Worm (Caenorhabditis elegans) whole organism, L4 larva: Measurements from ENCODE around the gene srt-43.

Experiments used
- D1046.2 ChIP-seq: fragments of 200-800 bp; sonication (Bioruptor generic); IDR thresholded peaks from 2 replicates; pipeline ENCODE4 v1.3.6; 2022; ENCODE audit warnings: missing genetic modification characterization, missing compliant biosample characterization
- F26F4.8 ChIP-seq: fragments of 200-800 bp; sonication (Bioruptor generic); conservative IDR thresholded peaks from 2 replicates; pipeline ENCODE4 v1.3.6; 2022; ENCODE audit warnings: missing genetic modification characterization, missing compliant biosample characterization
- F37D6.2 ChIP-seq: sonication (generic microtip); optimal IDR thresholded peaks from 2 replicates; lab custom pipeline; 2016; ENCODE audit warnings: mild to moderate bottlenecking, missing genetic modification characterization, missing compliant biosample characterization
- F44E2.7 ChIP-seq: fragments of 200-800 bp; sonication (Bioruptor generic); IDR thresholded peaks from 2 replicates; pipeline ENCODE4 v2.1.2; 2022; ENCODE audit warnings: missing genetic modification characterization, missing compliant biosample characterization
- R02D3.7 ChIP-seq: fragments of 150-350 bp; sonication (generic microtip); optimal IDR thresholded peaks from 3 replicates; lab custom pipeline; 2014; ENCODE audit warnings: missing biosample characterization, missing genetic modification characterization
- T20F7.1 ChIP-seq: fragments of 200-800 bp; sonication (Bioruptor generic); optimal IDR thresholded peaks from 2 replicates; lab custom pipeline; 2018; ENCODE audit warnings: mild to moderate bottlenecking, missing genetic modification characterization, missing compliant biosample characterization
- T26A8.4 ChIP-seq: fragments of 200-800 bp; sonication (Bioruptor generic); IDR thresholded peaks from 2 replicates; pipeline ENCODE4 v1.3.6; 2022; ENCODE audit warnings: missing genetic modification characterization, missing compliant biosample characterization
- Y5F2A.4 ChIP-seq: fragments of 200-800 bp; sonication (Bioruptor generic); optimal IDR thresholded peaks from 2 replicates; lab custom pipeline; 2018; ENCODE audit warnings: mild to moderate bottlenecking, missing genetic modification characterization, missing compliant biosample characterization
- Y75B8A.6 ChIP-seq: fragments of 200-800 bp; sonication (Bioruptor generic); IDR thresholded peaks from 2 replicates; pipeline ENCODE4 v1.3.6; 2022; ENCODE audit warnings: missing genetic modification reagents, missing genetic modification characterization, missing compliant biosample characterization
- ZK337.2 ChIP-seq: fragments of 200-800 bp; sonication (Bioruptor generic); IDR thresholded peaks from 2 replicates; pipeline ENCODE4 v1.3.6; 2022; ENCODE audit warnings: missing genetic modification reagents, missing genetic modification characterization, missing compliant biosample characterization
- ama-1 ChIP-seq: fragments of 150-350 bp; optimal IDR thresholded peaks from 2 replicates; lab custom pipeline; 2014; ENCODE audit warnings: inconsistent platforms, mixed read lengths
- ceh-20 ChIP-seq: fragments of 200-800 bp; sonication (Bioruptor generic); IDR thresholded peaks from 2 replicates; pipeline ENCODE4 v1.3.6; 2022; ENCODE audit warnings: missing genetic modification reagents, missing genetic modification characterization, missing compliant biosample characterization
- ceh-28 ChIP-seq: fragments of 150-350 bp; optimal IDR thresholded peaks from 2 replicates; lab custom pipeline; 2014; ENCODE audit warnings: missing biosample characterization, missing genetic modification reagents, missing genetic modification characterization
- ceh-44 ChIP-seq: fragments of 200-800 bp; sonication (Bioruptor generic); IDR thresholded peaks from 2 replicates; pipeline ENCODE4 v1.3.6; 2022; ENCODE audit warnings: missing genetic modification reagents, missing genetic modification characterization, missing compliant biosample characterization
- ceh-82 ChIP-seq: sonication (generic microtip); optimal IDR thresholded peaks from 2 replicates; lab custom pipeline; 2017; ENCODE audit warnings: missing biosample characterization, missing genetic modification characterization
- ces-1 ChIP-seq: fragments of 150-350 bp; sonication (generic microtip); optimal IDR thresholded peaks from 4 replicates; lab custom pipeline; 2014; ENCODE audit warnings: missing biosample characterization, missing genetic modification reagents, missing genetic modification characterization
- daf-12 ChIP-seq: fragments of 150-350 bp; optimal IDR thresholded peaks from 2 replicates; lab custom pipeline; 2014; ENCODE audit warnings: missing biosample characterization, missing genetic modification reagents, missing genetic modification characterization
- daf-16 ChIP-seq, 3 experiments: sonication (generic microtip); optimal IDR thresholded peaks; 2 replicates each; lab custom pipeline; 2016 to 2017; ENCODE audit warnings: missing genetic modification characterization in 3 of 3, missing genetic modification reagents in 3 of 3, mild to moderate bottlenecking in 2 of 3, missing compliant biosample characterization in 2 of 3, missing biosample characterization in 1 of 3, moderate library complexity in 1 of 3
- daf-19 ChIP-seq: fragments of 200-800 bp; sonication (Bioruptor generic); conservative IDR thresholded peaks from 2 replicates; pipeline ENCODE4 v1.3.6; 2022; ENCODE audit warnings: missing genetic modification characterization, missing compliant biosample characterization
- dmd-9 ChIP-seq: fragments of 200-800 bp; sonication (Bioruptor generic); IDR thresholded peaks from 2 replicates; pipeline ENCODE4 v1.3.6; 2022; ENCODE audit warnings: missing genetic modification reagents, missing genetic modification characterization, missing compliant biosample characterization
- dpl-1 ChIP-seq: fragments of 150-350 bp; optimal IDR thresholded peaks from 2 replicates; lab custom pipeline; 2014; ENCODE audit warnings: missing biosample characterization, missing genetic modification reagents, missing genetic modification characterization
- duxl-1 ChIP-seq: sonication (generic microtip); optimal IDR thresholded peaks from 2 replicates; lab custom pipeline; 2016; ENCODE audit warnings: mild to moderate bottlenecking, missing genetic modification characterization, moderate library complexity, missing compliant biosample characterization; ENCODE audit not compliant: poor library complexity
- egl-43 ChIP-seq: fragments of 200-800 bp; sonication (Bioruptor generic); IDR thresholded peaks from 2 replicates; pipeline ENCODE4 v1.3.6; 2022; ENCODE audit warnings: missing genetic modification reagents, missing genetic modification characterization, missing compliant biosample characterization
- gei-8 ChIP-seq: fragments of 200-800 bp; sonication (Bioruptor generic); optimal IDR thresholded peaks from 2 replicates; lab custom pipeline; 2018; ENCODE audit warnings: mild to moderate bottlenecking, missing genetic modification characterization, missing compliant biosample characterization
- hif-1 ChIP-seq, 2 experiments: sonication (generic microtip); optimal IDR thresholded peaks; 2 replicates each; lab custom pipeline; 2016 to 2017; ENCODE audit warnings: missing compliant biosample characterization in 2 of 2, missing genetic modification characterization in 2 of 2, missing genetic modification reagents in 2 of 2, missing genotype in 2 of 2, mild to moderate bottlenecking in 1 of 2
- hlh-30 ChIP-seq: sonication (generic microtip); optimal IDR thresholded peaks from 2 replicates; lab custom pipeline; 2017; ENCODE audit warnings: antibody characterized with exemption, mild to moderate bottlenecking, missing genetic modification characterization, missing compliant biosample characterization; ENCODE audit not compliant: insufficient read depth
- hmg-1.1 ChIP-seq: fragments of 200-800 bp; sonication (Bioruptor generic); IDR thresholded peaks from 2 replicates; pipeline ENCODE4 v1.3.6; 2022; ENCODE audit warnings: missing genetic modification reagents, missing genetic modification characterization, missing compliant biosample characterization
- jun-1 ChIP-seq: fragments of 150-350 bp; optimal IDR thresholded peaks from 2 replicates; lab custom pipeline; 2014; ENCODE audit warnings: missing biosample characterization, missing genetic modification reagents, missing genetic modification characterization
- lin-13 ChIP-seq: fragments of 150-350 bp; optimal IDR thresholded peaks from 2 replicates; lab custom pipeline; 2014; ENCODE audit warnings: missing biosample characterization, missing genetic modification reagents, missing genetic modification characterization
- lin-15B ChIP-seq: fragments of 150-350 bp; sonication (generic microtip); optimal IDR thresholded peaks from 3 replicates; lab custom pipeline; 2014; ENCODE audit warnings: missing biosample characterization, missing genetic modification characterization
- lin-29 ChIP-seq: fragments of 200-800 bp; sonication (Bioruptor generic); IDR thresholded peaks from 2 replicates; pipeline ENCODE4 v1.3.6; 2022; ENCODE audit warnings: missing genetic modification reagents, missing genetic modification characterization, missing compliant biosample characterization
- lir-3 ChIP-seq: sonication (generic microtip); optimal IDR thresholded peaks from 2 replicates; lab custom pipeline; 2016; ENCODE audit warnings: mild to moderate bottlenecking, missing genetic modification characterization, missing compliant biosample characterization
- lsy-2 ChIP-seq, 2 experiments: fragments of 150-350 bp in 1 of 2; sonication (generic microtip) in 1 of 2; optimal IDR thresholded peaks; 2 replicates each; lab custom pipeline; 2014 to 2017; ENCODE audit warnings: missing biosample characterization in 2 of 2, missing genetic modification characterization in 2 of 2
- nhr-11 ChIP-seq: fragments of 150-350 bp; optimal IDR thresholded peaks from 2 replicates; lab custom pipeline; 2014; ENCODE audit warnings: missing biosample characterization, missing genetic modification characterization
- nhr-25 ChIP-seq: sonication (generic microtip); optimal IDR thresholded peaks from 2 replicates; lab custom pipeline; 2017; ENCODE audit warnings: missing genetic modification characterization, mild to moderate bottlenecking, missing compliant biosample characterization, antibody characterized with exemption, moderate library complexity, borderline replicate concordance; ENCODE audit not compliant: insufficient read depth
- nhr-6 ChIP-seq: fragments of 150-350 bp; optimal IDR thresholded peaks from 2 replicates; lab custom pipeline; 2014; ENCODE audit warnings: missing biosample characterization, missing genetic modification characterization
- nhr-77 ChIP-seq: fragments of 150-350 bp; optimal IDR thresholded peaks from 2 replicates; lab custom pipeline; 2014; ENCODE audit warnings: missing biosample characterization, missing genetic modification characterization
- php-3 ChIP-seq: fragments of 200-800 bp; sonication (Bioruptor generic); IDR thresholded peaks from 2 replicates; pipeline ENCODE4 v1.3.6; 2022; ENCODE audit warnings: missing genetic modification reagents, missing genetic modification characterization, missing compliant biosample characterization
- rbr-2 ChIP-seq: sonication (generic microtip); optimal IDR thresholded peaks from 2 replicates; lab custom pipeline; 2016; ENCODE audit warnings: missing genotype, missing genetic modification characterization, missing compliant biosample characterization
- saeg-2 ChIP-seq: fragments of 200-800 bp; sonication (Bioruptor generic); IDR thresholded peaks from 2 replicates; pipeline ENCODE4 v1.3.6; 2022; ENCODE audit warnings: missing genetic modification reagents, missing genetic modification characterization, missing compliant biosample characterization
- sdz-12 ChIP-seq: fragments of 200-800 bp; sonication (Bioruptor generic); optimal IDR thresholded peaks from 2 replicates; lab custom pipeline; 2018; ENCODE audit warnings: mild to moderate bottlenecking, missing genetic modification characterization, missing compliant biosample characterization
- spr-3 ChIP-seq: fragments of 200-800 bp; sonication (Bioruptor generic); optimal IDR thresholded peaks from 2 replicates; lab custom pipeline; 2018; ENCODE audit warnings: mild to moderate bottlenecking, missing genetic modification characterization, missing compliant biosample characterization
- tag-97 ChIP-seq: fragments of 200-800 bp; sonication (Bioruptor generic); IDR thresholded peaks from 2 replicates; pipeline ENCODE4 v1.3.6; 2022; ENCODE audit warnings: missing genetic modification characterization, missing compliant biosample characterization
- vab-7 ChIP-seq: fragments of 200-800 bp; sonication (Bioruptor generic); IDR thresholded peaks from 2 replicates; pipeline ENCODE4 v1.3.6; 2022; ENCODE audit warnings: missing genetic modification reagents, missing genetic modification characterization, missing compliant biosample characterization
- zfp-2 ChIP-seq: sonication (generic microtip); optimal IDR thresholded peaks from 2 replicates; lab custom pipeline; 2016; ENCODE audit warnings: mild to moderate bottlenecking, missing genetic modification characterization, missing compliant biosample characterization
- zip-2 ChIP-seq: fragments of 150-350 bp; optimal IDR thresholded peaks from 2 replicates; lab custom pipeline; 2014; ENCODE audit warnings: missing biosample characterization, missing genetic modification characterization

Gene srt-43

ce11 chrV:12759660-12760059 is 9.4 kb upstream of the srt-43 start, which contains the start of gene papl-1 (continued):
- TF ChIP-seq lin-15B (tag; lab: Kevin White, UChicago), result no peak
- no peak for TF ChIP-seq hmg-1.1
- no peak for TF ChIP-seq tag-97

ce11 chrV:12760913-12761312 is 8.1 kb upstream of the srt-43 start, which contains the start of gene F18E2.15:
TSS of gene F18E2.15 (minus strand) at chrV:12761013.
- TF ChIP-seq ceh-82 (tag; lab: Kevin White, UChicago) (no peak), gei-8 (GFP tag; lab: Kevin White, UChicago) (no peak), jun-1 (tag; lab: Kevin White, UChicago) (no peak), nhr-25 (tag; lab: Kevin White, UChicago) (no peak), T20F7.1 (GFP tag; lab: Kevin White, UChicago) (no peak), ZK337.2 (GFP tag; lab: Robert Waterston, UW) (no peak), nhr-11 (no peak), hlh-30 (tag; lab: Kevin White, UChicago) (no peak), T26A8.4 (GFP tag; lab: Robert Waterston, UW) (no peak), daf-19 (GFP tag; lab: Robert Waterston, UW) (no peak), ceh-44 (GFP tag; lab: Robert Waterston, UW) (no peak), tag-97 (no peak), daf-12 (no peak), rbr-2 (tag; lab: Kevin White, UChicago) (no peak), F37D6.2 (tag; lab: Kevin White, UChicago) (no peak), hif-1 (tag; optimal IDR thresholded peaks at IDR 0.05; lab: Kevin White, UChicago) (no peak)

- TF ChIP-seq zfp-2 (tag; lab: Kevin White, UChicago) (no peak), ceh-28 (no peak), jun-1 (tag; lab: Kevin White, UChicago) (no peak), lin-29 (GFP tag; lab: Robert Waterston, UW) (no peak), F26F4.8 (GFP tag; lab: Robert Waterston, UW) (no peak), spr-3 (no peak), lir-3 (tag; lab: Kevin White, UChicago) (no peak), vab-7 (GFP tag; lab: Robert Waterston, UW) (no peak), F44E2.7 (GFP tag; lab: Robert Waterston, UW) (no peak), php-3 (GFP tag; lab: Robert Waterston, UW) (no peak), ceh-44 (GFP tag; lab: Robert Waterston, UW) (no peak), dmd-9 (GFP tag; lab: Robert Waterston, UW) (no peak), egl-43 (no peak), rbr-2 (tag; lab: Kevin White, UChicago) (no peak), nhr-77 (no peak), F37D6.2 (tag; lab: Kevin White, UChicago) (no peak), dpl-1 (peak; percentile 32), Y75B8A.6 (GFP tag; lab: Robert Waterston, UW) (no peak), R02D3.7 (tag; lab: Kevin White, UChicago) (no peak), daf-16 (GFP tag; optimal IDR thresholded peaks at IDR 0.05; lab: Kevin White, UChicago) (no peak), daf-16 (tag; optimal IDR thresholded peaks at IDR 0.05; lab: Kevin White, UChicago) (peak; percentile 60), ces-1 (GFP tag; lab: Kevin White, UChicago) (no peak), lsy-2 (tag; optimal IDR thresholded peaks at IDR 0.05; lab: Kevin White, UChicago) (peak in 1 of 2 experiments; percentile 96), duxl-1 (tag; lab: Kevin White, UChicago) (no peak), ama-1 (lab: Kevin White, UChicago) (no peak), lin-13 (GFP tag; lab: Kevin White, UChicago) (no peak), hif-1 (tag; optimal IDR thresholded peaks at IDR 0.05; lab: Kevin White, UChicago) (no peak), ceh-20 (GFP tag; lab: Robert Waterston, UW) (no peak), nhr-6 (tag; lab: Kevin White, UChicago) (no peak), sdz-12 (GFP tag; lab: Kevin White, UChicago) (no peak), zip-2 (tag; lab: Kevin White, UChicago) (peak; percentile 84), T20F7.1 (GFP tag; lab: Kevin White, UChicago) (peak; percentile 27), Y5F2A.4 (GFP tag; lab: Kevin White, UChicago) (no peak), saeg-2 (GFP tag; lab: Robert Waterston, UW) (no peak), D1046.2 (no peak)
Measured at ce11 chrV:12763291-12763995, 5.6 kb upstream of the srt-43 start, which contains the start of the genes abcf-1 and scc-3. TSS of gene abcf-1 (minus strand) at chrV:12763375. TSS of gene scc-3 (plus strand) at chrV:12763945.
